Worm (Caenorhabditis elegans): ENCODE results near the gene C17F4.7.

ce11 chrII:3287073-3287472 lies 41.3 kb upstream of the C17F4.7 start, which contains the start of gene sri-63:
- no peak for TF ChIP-seq ama-1 (optimal IDR thresholded peaks at IDR 0.05)
- TF ChIP-seq fkh-6 (tag; optimal IDR thresholded peaks at IDR 0.05): no peak
- no peak for TF ChIP-seq pha-4 (tag; optimal IDR thresholded peaks at IDR 0.05)
- no peak for TF ChIP-seq mec-3 (tag; optimal IDR thresholded peaks at IDR 0.05; ENCODE audit: borderline replicate concordance)
